Fruit fly (Drosophila melanogaster) whole organism, embryonic: ENCODE measurements around the gene SerRS.

Experiments used
- ATbp ChIP-seq: fragments of 200-800 bp; sonication (Bioruptor generic); optimal IDR thresholded peaks from 2 replicates; lab custom pipeline; 2017; ENCODE audit warnings: missing biosample characterization, mild to moderate bottlenecking, missing genetic modification characterization, missing genetic modification reagents
- Aef1 ChIP-seq: fragments of 200-800 bp; sonication (Bioruptor generic); IDR thresholded peaks from 3 replicates; pipeline ENCODE4 v1.3.6; 2022; ENCODE audit warnings: missing biosample characterization, missing genetic modification characterization
- Asciz ChIP-seq: fragments of 200-800 bp; sonication (Bioruptor generic); optimal IDR thresholded peaks from 2 replicates; lab custom pipeline; 2017; ENCODE audit warnings: missing biosample characterization, mild to moderate bottlenecking, missing genetic modification characterization, missing genetic modification reagents
- Atf-2 ChIP-seq: fragments of 200-800 bp; sonication (Bioruptor generic); optimal IDR thresholded peaks from 2 replicates; lab custom pipeline; 2016; ENCODE audit warnings: missing biosample characterization, missing genetic modification characterization
- B-H1 ChIP-seq: fragments of 200-800 bp; sonication (Bioruptor generic); IDR thresholded peaks from 3 replicates; pipeline ENCODE4 v1.3.6; 2022; ENCODE audit warnings: missing biosample characterization, missing genetic modification characterization
- CG10209 ChIP-seq: fragments of 200-800 bp; sonication (Bioruptor generic); optimal IDR thresholded peaks from 3 replicates; lab custom pipeline; 2017; ENCODE audit warnings: missing biosample characterization, mild to moderate bottlenecking, missing genetic modification characterization, missing genetic modification reagents
- CG11398 ChIP-seq: fragments of 200-800 bp; sonication (Bioruptor generic); optimal IDR thresholded peaks from 2 replicates; lab custom pipeline; 2016; ENCODE audit warnings: missing biosample characterization, missing genetic modification characterization
- CG12104 ChIP-seq: fragments of 200-800 bp; sonication (Bioruptor generic); optimal IDR thresholded peaks from 3 replicates; lab custom pipeline; 2016; ENCODE audit warnings: missing biosample characterization, missing genetic modification characterization
- CG1233 ChIP-seq: fragments of 200-800 bp; sonication (Bioruptor generic); optimal IDR thresholded peaks from 4 replicates; lab custom pipeline; 2018; ENCODE audit warnings: missing biosample characterization, mild to moderate bottlenecking, missing genetic modification characterization
- CG14710 ChIP-seq: fragments of 200-800 bp; sonication (Bioruptor generic); optimal IDR thresholded peaks from 3 replicates; lab custom pipeline; 2019; ENCODE audit warnings: missing biosample characterization, mild to moderate bottlenecking, missing genetic modification characterization, moderate library complexity
- CG15601 ChIP-seq: fragments of 200-800 bp; sonication (Bioruptor generic); optimal IDR thresholded peaks from 3 replicates; lab custom pipeline; 2019; ENCODE audit warnings: missing biosample characterization, mild to moderate bottlenecking, missing genetic modification characterization, moderate library complexity
- CG16815 ChIP-seq: fragments of 200-800 bp; sonication (Bioruptor generic); optimal IDR thresholded peaks from 3 replicates; lab custom pipeline; 2017; ENCODE audit warnings: missing biosample characterization, mild to moderate bottlenecking, missing genetic modification characterization
- CG18011 ChIP-seq: fragments of 200-800 bp; sonication (Bioruptor generic); optimal IDR thresholded peaks from 2 replicates; lab custom pipeline; 2017; ENCODE audit warnings: missing biosample characterization, missing genetic modification characterization, mild to moderate bottlenecking, moderate library complexity, missing genotype
- CG18262 ChIP-seq: fragments of 200-800 bp; optimal IDR thresholded peaks from 3 replicates; lab custom pipeline; 2019; ENCODE audit warnings: missing biosample characterization, mild to moderate bottlenecking, missing genetic modification characterization, moderate library complexity
- CG1832 ChIP-seq: fragments of 200-800 bp; sonication (Bioruptor generic); optimal IDR thresholded peaks from 2 replicates; lab custom pipeline; 2017; ENCODE audit warnings: missing biosample characterization, mild to moderate bottlenecking, missing genetic modification characterization, inconsistent platforms
- CG4424 ChIP-seq: fragments of 200-800 bp; sonication (Bioruptor generic); optimal IDR thresholded peaks from 3 replicates; lab custom pipeline; 2016; ENCODE audit warnings: missing biosample characterization, missing genetic modification characterization
- CG4730 ChIP-seq: fragments of 200-800 bp; sonication (Bioruptor generic); IDR thresholded peaks from 2 replicates; pipeline ENCODE4 v1.3.6; 2022; ENCODE audit warnings: missing biosample characterization, missing genetic modification characterization
- CG5953 ChIP-seq: fragments of 200-800 bp; sonication (Bioruptor generic); IDR thresholded peaks from 2 replicates; pipeline ENCODE4 v1.3.6; 2022; ENCODE audit warnings: missing biosample characterization, missing genetic modification characterization
- CG6683 ChIP-seq: fragments of 200-800 bp; sonication (Bioruptor generic); optimal IDR thresholded peaks from 2 replicates; lab custom pipeline; 2017; ENCODE audit warnings: missing biosample characterization, mild to moderate bottlenecking, missing genetic modification characterization, missing genetic modification reagents
- CG7786 ChIP-seq: fragments of 200-800 bp; sonication (Bioruptor generic); optimal IDR thresholded peaks from 2 replicates; lab custom pipeline; 2016; ENCODE audit warnings: missing biosample characterization, missing genetic modification characterization
- CG7839 ChIP-seq: fragments of 200-800 bp; sonication (Bioruptor generic); optimal IDR thresholded peaks from 3 replicates; lab custom pipeline; 2018; ENCODE audit warnings: missing biosample characterization, mild to moderate bottlenecking, missing genetic modification characterization, moderate library complexity
- CG7928 ChIP-seq: fragments of 200-800 bp; sonication (Bioruptor generic); optimal IDR thresholded peaks from 2 replicates; lab custom pipeline; 2017; ENCODE audit warnings: missing biosample characterization, mild to moderate bottlenecking, missing genetic modification characterization
- CG9609 ChIP-seq: fragments of 200-800 bp; sonication (Bioruptor generic); optimal IDR thresholded peaks from 3 replicates; lab custom pipeline; 2016; ENCODE audit warnings: missing biosample characterization, missing genetic modification characterization
- CG9727 ChIP-seq: fragments of 200-800 bp; sonication (Bioruptor generic); optimal IDR thresholded peaks from 3 replicates; lab custom pipeline; 2017; ENCODE audit warnings: missing biosample characterization, mild to moderate bottlenecking, missing genetic modification characterization
- Dbx ChIP-seq: fragments of 200-800 bp; sonication (Bioruptor generic); IDR thresholded peaks from 3 replicates; pipeline ENCODE4 v1.3.6; 2022; ENCODE audit warnings: missing biosample characterization, missing genetic modification characterization
- Elba2 ChIP-seq: fragments of 200-800 bp; sonication (Bioruptor generic); optimal IDR thresholded peaks from 3 replicates; lab custom pipeline; 2016; ENCODE audit warnings: missing biosample characterization, missing genetic modification characterization
- Fer3 ChIP-seq: fragments of 200-800 bp; sonication (Bioruptor generic); optimal IDR thresholded peaks from 2 replicates; lab custom pipeline; 2018; ENCODE audit warnings: missing biosample characterization, mild to moderate bottlenecking, missing genetic modification characterization, moderate library complexity
- GATAe ChIP-seq: fragments of 200-800 bp; sonication (Bioruptor generic); conservative IDR thresholded peaks from 2 replicates; pipeline ENCODE4 v1.3.6; 2022; ENCODE audit warnings: missing biosample characterization, missing genetic modification characterization
- H15 ChIP-seq: fragments of 200-800 bp; sonication (Bioruptor generic); IDR thresholded peaks from 3 replicates; pipeline ENCODE4 v1.3.6; 2022; ENCODE audit warnings: missing biosample characterization, missing genetic modification characterization
- HmgZ ChIP-seq: fragments of 200-800 bp; sonication (Bioruptor generic); optimal IDR thresholded peaks from 2 replicates; lab custom pipeline; 2018; ENCODE audit warnings: missing biosample characterization, mild to moderate bottlenecking, missing genetic modification characterization
- Jarid2 ChIP-seq: fragments of 200-800 bp; sonication (Bioruptor generic); optimal IDR thresholded peaks from 3 replicates; lab custom pipeline; 2017; ENCODE audit warnings: mild to moderate bottlenecking, missing biosample characterization, missing genetic modification reagents, missing genetic modification characterization
- Lhr ChIP-seq: fragments of 200-800 bp; sonication (Bioruptor generic); optimal IDR thresholded peaks from 3 replicates; lab custom pipeline; 2017; ENCODE audit warnings: mild to moderate bottlenecking, missing biosample characterization, missing genetic modification reagents, missing genetic modification characterization
- Nf-YB ChIP-seq: fragments of 200-800 bp; sonication (Bioruptor generic); optimal IDR thresholded peaks from 3 replicates; lab custom pipeline; 2019; ENCODE audit warnings: missing biosample characterization, mild to moderate bottlenecking, missing genetic modification characterization, moderate library complexity
- Ptx1 ChIP-seq: fragments of 200-800 bp; sonication (Bioruptor generic); IDR thresholded peaks from 2 replicates; pipeline ENCODE4 v1.3.6; 2022; ENCODE audit warnings: missing biosample characterization, missing genetic modification characterization
- Tbp ChIP-seq: fragments of >200 bp; optimal IDR thresholded peaks from 2 replicates; lab custom pipeline; 2018; ENCODE audit warnings: missing biosample characterization, missing genetic modification characterization
- amos ChIP-seq: fragments of 200-800 bp; sonication (Bioruptor generic); IDR thresholded peaks from 2 replicates; pipeline ENCODE4 v1.3.6; 2022; ENCODE audit warnings: missing biosample characterization, missing genetic modification characterization; ENCODE audit not compliant: partially characterized antibody
- corto ChIP-seq: fragments of 200-800 bp; sonication (Bioruptor generic); optimal IDR thresholded peaks from 2 replicates; lab custom pipeline; 2016; ENCODE audit warnings: missing biosample characterization, mild to moderate bottlenecking, missing genetic modification characterization, moderate library complexity
- eve ChIP-seq, 2 experiments: fragments of >200 bp; optimal IDR thresholded peaks; 2 replicates each; lab custom pipeline; 2017; ENCODE audit warnings: missing biosample characterization in 2 of 2, missing genetic modification characterization in 2 of 2
- fd3F ChIP-seq: fragments of 200-800 bp; sonication (Bioruptor generic); optimal IDR thresholded peaks from 2 replicates; lab custom pipeline; 2018; ENCODE audit warnings: missing biosample characterization, mild to moderate bottlenecking, missing genetic modification characterization, moderate library complexity
- fd96Cb ChIP-seq: fragments of 200-800 bp; sonication (Bioruptor generic); optimal IDR thresholded peaks from 2 replicates; lab custom pipeline; 2018; ENCODE audit warnings: missing biosample characterization, mild to moderate bottlenecking, missing genetic modification characterization, moderate library complexity
- fru ChIP-seq: fragments of >200 bp; optimal IDR thresholded peaks from 2 replicates; lab custom pipeline; 2017
- hbn ChIP-seq: fragments of 200-800 bp; sonication (Bioruptor generic); IDR thresholded peaks from 2 replicates; pipeline ENCODE4 v1.3.6; 2022; ENCODE audit warnings: missing biosample characterization, missing genetic modification characterization; ENCODE audit not compliant: partially characterized antibody
- nerfin-2 ChIP-seq: fragments of 200-800 bp; sonication (Bioruptor generic); IDR thresholded peaks from 2 replicates; pipeline ENCODE4 v1.3.6; 2022; ENCODE audit warnings: missing biosample characterization, missing genetic modification characterization; ENCODE audit not compliant: partially characterized antibody
- onecut ChIP-seq: fragments of 200-800 bp; sonication (Bioruptor generic); IDR thresholded peaks from 2 replicates; pipeline ENCODE4 v1.3.6; 2022; ENCODE audit warnings: missing biosample characterization, missing genetic modification characterization
- pfk ChIP-seq: fragments of 200-800 bp; sonication (Bioruptor generic); optimal IDR thresholded peaks from 2 replicates; lab custom pipeline; 2018; ENCODE audit warnings: missing biosample characterization, mild to moderate bottlenecking, missing genetic modification characterization, moderate library complexity
- row ChIP-seq: fragments of 200-800 bp; sonication (Bioruptor generic); IDR thresholded peaks from 3 replicates; pipeline ENCODE4 v1.3.6; 2022; ENCODE audit warnings: missing biosample characterization, missing genetic modification characterization
- run ChIP-seq: fragments of 200-800 bp; sonication (Bioruptor generic); optimal IDR thresholded peaks from 3 replicates; lab custom pipeline; 2018; ENCODE audit warnings: missing biosample characterization, mild to moderate bottlenecking, missing genetic modification characterization
- ssp ChIP-seq: fragments of 200-800 bp; sonication (Bioruptor generic); IDR thresholded peaks from 2 replicates; pipeline ENCODE4 v1.3.6; 2022; ENCODE audit warnings: missing biosample characterization, missing genetic modification characterization
- sug ChIP-seq: fragments of 200-800 bp; optimal IDR thresholded peaks from 2 replicates; lab custom pipeline; 2019; ENCODE audit warnings: missing biosample characterization, mild to moderate bottlenecking, missing genetic modification characterization, moderate library complexity
- vvl ChIP-seq: fragments of 200-800 bp; sonication (Bioruptor generic); IDR thresholded peaks from 2 replicates; pipeline ENCODE4 v1.3.6; 2022; ENCODE audit warnings: missing biosample characterization, missing genetic modification characterization

The SerRS gene

DNA sequence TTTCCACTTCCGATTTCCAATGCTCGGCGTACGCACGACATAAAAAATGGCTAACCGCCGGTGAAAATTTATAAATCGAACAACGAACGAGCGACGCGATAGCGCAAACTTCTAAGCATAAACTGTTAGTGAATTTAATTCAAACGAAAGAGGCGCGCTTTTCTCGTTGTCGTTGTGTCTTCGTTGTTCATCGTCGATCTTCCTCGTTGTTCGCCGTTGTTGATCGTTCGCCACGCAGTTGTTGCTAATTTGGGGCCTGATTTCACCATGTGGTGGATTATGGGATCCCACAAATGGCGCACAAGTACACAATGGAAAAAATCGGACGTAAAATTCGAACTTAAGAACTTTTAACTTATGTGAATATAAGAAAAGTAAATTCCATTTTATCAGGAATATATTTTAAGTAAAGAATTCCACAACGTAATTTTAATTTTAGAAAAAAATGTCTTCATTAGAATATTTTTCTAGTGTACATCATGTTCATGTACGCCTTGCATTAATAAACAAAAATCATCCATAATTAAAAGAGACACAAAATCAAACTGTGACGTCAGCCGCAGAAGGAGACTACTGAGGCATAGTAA, 49.2 kb upstream of the SerRS start (continued):
- peak; percentile 66 for TF ChIP-seq CG10209
- TF ChIP-seq CG7839 (tag; lab: Kevin White, UChicago), result peak; percentile 86
- peak; percentile 30 for TF ChIP-seq ATbp (GFP tag; lab: Kevin White, UChicago)
- peak; percentile 32 for TF ChIP-seq CG1233
- TF ChIP-seq row (GFP tag; lab: Robert Waterston, UW), result peak; percentile 80
- no peak for TF ChIP-seq nerfin-2 (GFP tag; lab: Robert Waterston, UW)
- no peak for TF ChIP-seq corto (GFP tag; lab: Kevin White, UChicago)
- TF ChIP-seq Atf-2 (GFP tag; lab: Kevin White, UChicago), result no peak
- TF ChIP-seq CG4730 (GFP tag; lab: Robert Waterston, UW), result 0 out of 2 replicates have a peak, but pooled peaks have one; percentile 16
- TF ChIP-seq Nf-YB (GFP tag; lab: Kevin White, UChicago), result peak; percentile 30
- peak; percentile 68 for TF ChIP-seq Aef1
- TF ChIP-seq CG15601 (tag; lab: Kevin White, UChicago), result no peak
- peak; percentile 52; the same call in 1 of the 3 replicates for TF ChIP-seq B-H1 (GFP tag; lab: Robert Waterston, UW)
- peak; percentile 33 for TF ChIP-seq CG18011 (GFP tag; lab: Kevin White, UChicago)
- TF ChIP-seq CG14710 (tag; lab: Kevin White, UChicago), result peak; percentile 16
- peak; percentile 57; the same call in 2 of the 3 replicates for TF ChIP-seq H15
- TF ChIP-seq CG12104 (GFP tag; lab: Kevin White, UChicago), result peak; percentile 50
- TF ChIP-seq Asciz, result peak; percentile 35
- no peak for TF ChIP-seq pfk (GFP tag; lab: Kevin White, UChicago)
- TF ChIP-seq ssp (GFP tag; lab: Robert Waterston, UW), result peak; percentile 31; the same call in 1 of the 2 replicates
- TF ChIP-seq CG9609, result peak; percentile 6
- TF ChIP-seq CG7786 (GFP tag; lab: Kevin White, UChicago), result peak; percentile 40
- TF ChIP-seq Fer3, result peak; percentile 84
- TF ChIP-seq Dbx (GFP tag; lab: Robert Waterston, UW), result peak; percentile 79
- no peak for TF ChIP-seq CG5953 (GFP tag; lab: Robert Waterston, UW)
- TF ChIP-seq Lhr (GFP tag; lab: Kevin White, UChicago), result no peak
- peak; percentile 34 for TF ChIP-seq run (tag; lab: Kevin White, UChicago)
- TF ChIP-seq onecut (GFP tag; lab: Robert Waterston, UW), result no peak
- TF ChIP-seq fd96Cb (tag; lab: Kevin White, UChicago), result peak; percentile 69
- peak; percentile 73 for TF ChIP-seq fd3F (GFP tag; lab: Kevin White, UChicago)
- TF ChIP-seq GATAe (GFP tag; lab: Robert Waterston, UW), result peak; percentile 35; the same call in 1 of the 2 replicates
- TF ChIP-seq eve (GFP tag; optimal IDR thresholded peaks at IDR 0.05; lab: Kevin White, UChicago), result peak in 1 of 2 experiments; percentile 27
- TF ChIP-seq HmgZ, result peak; percentile 71
- no peak for TF ChIP-seq CG7928 (GFP tag; lab: Kevin White, UChicago)
- TF ChIP-seq fru (lab: Kevin White, UChicago), result no peak
- peak; percentile 79 for TF ChIP-seq vvl (GFP tag; lab: Robert Waterston, UW)
- TF ChIP-seq hbn (GFP tag; lab: Robert Waterston, UW), result no peak
- no peak for TF ChIP-seq Tbp (GFP tag; lab: Kevin White, UChicago)
- peak; percentile 53 for TF ChIP-seq CG6683 (GFP tag; lab: Kevin White, UChicago)
- TF ChIP-seq sug, result peak; percentile 62
- peak; percentile 69 for TF ChIP-seq CG9727 (GFP tag; lab: Kevin White, UChicago)
- no peak for TF ChIP-seq Elba2 (GFP tag; lab: Kevin White, UChicago)
- peak; percentile 19 for TF ChIP-seq CG16815 (GFP tag; lab: Kevin White, UChicago)
- peak; percentile 56 for TF ChIP-seq CG4424 (GFP tag; lab: Kevin White, UChicago)
- no peak for TF ChIP-seq CG1832
- no peak for TF ChIP-seq CG11398
- peak; percentile 81 for TF ChIP-seq Ptx1 (GFP tag; lab: Robert Waterston, UW)
- peak; percentile 42 for TF ChIP-seq Jarid2 (GFP tag; lab: Kevin White, UChicago)
- TF ChIP-seq CG18262 (tag; lab: Kevin White, UChicago), result peak; percentile 64
- no peak for TF ChIP-seq amos (GFP tag; lab: Robert Waterston, UW)
